Worm (Caenorhabditis elegans) whole organism, late embryonic: ENCODE results near the gene str-79.

Source experiments
- C08G9.2 ChIP-seq: sonication (generic microtip); optimal IDR thresholded peaks from 2 replicates; lab custom pipeline; 2016; ENCODE audit warnings: mild to moderate bottlenecking, missing genetic modification characterization, moderate library complexity, missing compliant biosample characterization
- F13H6.1 ChIP-seq: sonication (generic microtip); optimal IDR thresholded peaks from 2 replicates; lab custom pipeline; 2016; ENCODE audit warnings: missing genetic modification characterization, missing compliant biosample characterization
- ama-1 ChIP-seq: fragments of 150-350 bp; optimal IDR thresholded peaks from 2 replicates; lab custom pipeline; 2014
- pag-3 ChIP-seq: sonication (generic microtip); optimal IDR thresholded peaks from 2 replicates; lab custom pipeline; 2016; ENCODE audit warnings: missing compliant biosample characterization, missing genetic modification characterization, borderline replicate concordance
- pax-1 ChIP-seq: fragments of 150-350 bp; optimal IDR thresholded peaks from 2 replicates; lab custom pipeline; 2014; ENCODE audit warnings: missing biosample characterization, missing genetic modification characterization
- pha-2 ChIP-seq: sonication (generic microtip); optimal IDR thresholded peaks from 2 replicates; lab custom pipeline; 2017; ENCODE audit warnings: mild to moderate bottlenecking, missing genetic modification characterization, missing compliant biosample characterization
- pqm-1 ChIP-seq: sonication (generic microtip); optimal IDR thresholded peaks from 2 replicates; lab custom pipeline; 2016; ENCODE audit warnings: missing genetic modification characterization, missing compliant biosample characterization

- no peak for TF ChIP-seq F13H6.1 (tag; lab: Kevin White, UChicago)
- TF ChIP-seq pax-1 (tag; lab: Kevin White, UChicago): no peak
- TF ChIP-seq pag-3 (tag; lab: Kevin White, UChicago): no peak
- TF ChIP-seq C08G9.2 (tag; lab: Kevin White, UChicago): no peak
- no peak for TF ChIP-seq ama-1 (lab: Kevin White, UChicago)
- TF ChIP-seq pqm-1 (tag; lab: Kevin White, UChicago): no peak
- no peak for TF ChIP-seq pha-2 (tag; lab: Kevin White, UChicago)
Observed at ce11 chrX:1989576-1989975, 19.9 kb downstream of the str-79 start, which contains the start of gene meg-3.
